Worm (Caenorhabditis elegans): ENCODE data around the gene tag-18.

The tag-18 gene

DNA sequence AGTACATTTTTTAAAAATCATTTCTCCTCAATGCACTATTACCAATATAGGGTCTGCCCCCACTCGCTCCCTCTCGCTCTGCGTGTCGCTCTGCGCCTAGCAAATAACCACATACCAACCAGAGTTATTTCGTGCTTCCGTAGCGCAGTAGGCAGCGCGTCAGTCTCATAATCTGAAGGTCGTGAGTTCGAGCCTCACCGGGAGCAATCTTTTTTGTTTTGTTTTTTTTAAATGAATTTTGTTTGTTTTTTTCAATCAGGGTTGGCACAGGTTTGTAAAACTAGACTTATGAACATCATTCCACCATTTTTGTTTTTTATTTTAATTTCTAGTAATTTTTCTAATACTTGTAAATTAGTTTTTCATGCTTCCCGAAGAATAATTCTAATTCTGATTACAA is 36.2 kb downstream of the tag-18 start (continued):
- peak in 2 of 6 experiments; percentile 19 to 36 for TF ChIP-seq elt-3 (tag; optimal IDR thresholded peaks at IDR 0.05)
- TF ChIP-seq nhr-12 (tag; optimal IDR thresholded peaks at IDR 0.05): no peak
- no peak for TF ChIP-seq ets-5 (GFP tag; IDR thresholded peaks at IDR 0.05)
- peak; percentile 63; the same call in 1 of the 2 replicates for TF ChIP-seq mab-9 (GFP tag; IDR thresholded peaks at IDR 0.05)
- TF ChIP-seq snu-23 (GFP tag; optimal IDR thresholded peaks at IDR 0.05): peak; percentile 82
- peak; percentile 81 for TF ChIP-seq dsc-1 (tag; optimal IDR thresholded peaks at IDR 0.05)
- TF ChIP-seq unc-86 (tag; optimal IDR thresholded peaks at IDR 0.05): peak; percentile 56
- no peak for TF ChIP-seq hpl-2 (GFP tag; optimal IDR thresholded peaks at IDR 0.05)
- TF ChIP-seq ces-1 (GFP tag; optimal IDR thresholded peaks at IDR 0.05): no peak
- TF ChIP-seq nhr-84 (tag; optimal IDR thresholded peaks at IDR 0.05): no peak
- TF ChIP-seq C04F5.9 (tag; optimal IDR thresholded peaks at IDR 0.05): no peak
- peak; percentile 50 for TF ChIP-seq skn-1 (tag; optimal IDR thresholded peaks at IDR 0.05)
- peak; percentile 35 for TF ChIP-seq pax-3 (tag; optimal IDR thresholded peaks at IDR 0.05)
- TF ChIP-seq nhr-47 (tag; optimal IDR thresholded peaks at IDR 0.05): peak; percentile 83
- TF ChIP-seq nhr-19 (GFP tag; conservative IDR thresholded peaks at IDR 0.05): peak; percentile 79
- no peak for TF ChIP-seq lir-3 (tag; optimal IDR thresholded peaks at IDR 0.05; ENCODE audit: poor library complexity)
- peak; percentile 39 for TF ChIP-seq sox-4 (tag; optimal IDR thresholded peaks at IDR 0.05)
- TF ChIP-seq unc-130 (tag; optimal IDR thresholded peaks at IDR 0.05): no peak
- TF ChIP-seq vab-15 (tag; optimal IDR thresholded peaks at IDR 0.05): no peak
- no peak for TF ChIP-seq hlh-4 (tag; optimal IDR thresholded peaks at IDR 0.05)
- TF ChIP-seq sup-37 (GFP tag; optimal IDR thresholded peaks at IDR 0.05): no peak
- TF ChIP-seq fos-1 (tag; optimal IDR thresholded peaks at IDR 0.05): peak; percentile 11
- peak; percentile 9 for TF ChIP-seq lin-39 (tag; optimal IDR thresholded peaks at IDR 0.05)
- no peak for TF ChIP-seq ceh-88 (GFP tag; IDR thresholded peaks at IDR 0.05)
- peak; percentile 26 for TF ChIP-seq aly-2 (tag; optimal IDR thresholded peaks at IDR 0.05)
- TF ChIP-seq F16B12.6 (tag; optimal IDR thresholded peaks at IDR 0.05): no peak
- no peak for TF ChIP-seq nhr-11 (tag; optimal IDR thresholded peaks at IDR 0.05)
- no peak for TF ChIP-seq ama-1 (optimal IDR thresholded peaks at IDR 0.05)
- no peak for TF ChIP-seq mef-2 (tag; optimal IDR thresholded peaks at IDR 0.05)
- TF ChIP-seq irx-1 (tag; optimal IDR thresholded peaks at IDR 0.05): peak; percentile 77
- no peak for TF ChIP-seq Y116A8C.19 (tag; optimal IDR thresholded peaks at IDR 0.05; ENCODE audit: borderline replicate concordance)
- peak; percentile 68 for TF ChIP-seq xbp-1 (tag; optimal IDR thresholded peaks at IDR 0.05)
- peak in 1 of 2 experiments; percentile 47 for TF ChIP-seq mdl-1 (tag; optimal IDR thresholded peaks at IDR 0.05)
- TF ChIP-seq egl-13 (tag; optimal IDR thresholded peaks at IDR 0.05): peak; percentile 69
- peak; percentile 51 for TF ChIP-seq fkh-10 (GFP tag; optimal IDR thresholded peaks at IDR 0.05)

DNA sequence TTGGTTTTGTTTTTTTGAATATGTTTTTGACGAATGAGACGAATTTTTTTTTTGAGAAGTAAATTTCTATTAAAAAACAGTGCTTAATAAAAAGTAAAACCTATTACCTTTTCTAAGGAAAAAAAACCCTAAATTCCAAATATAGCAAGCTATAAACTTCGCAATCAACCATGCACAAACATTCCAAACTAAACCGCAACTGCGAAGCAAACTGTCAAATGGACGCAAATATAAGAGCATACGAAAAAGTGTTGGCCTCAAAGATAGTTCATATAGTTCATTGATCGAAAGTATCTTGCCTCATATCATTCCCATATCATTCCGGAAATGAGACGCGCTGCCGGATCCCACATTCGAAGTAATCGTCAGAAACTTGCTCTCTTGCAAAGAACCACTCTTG is 37.2 kb downstream of the tag-18 start, which contains the start of gene C01C4.3:
Gene C01C4.3 (plus strand): TSS at position 301 of the 400 bp plus-strand sequence.
- TF ChIP-seq unc-86 (tag; optimal IDR thresholded peaks at IDR 0.05) (no peak), egl-27 (tag; optimal IDR thresholded peaks at IDR 0.05) (no peak), efl-1 (optimal IDR thresholded peaks at IDR 0.05) (no peak), efl-1 (GFP tag; optimal IDR thresholded peaks at IDR 0.05 in 1 of 2) (peak in 1 of 2 experiments; percentile 32)

DNA sequence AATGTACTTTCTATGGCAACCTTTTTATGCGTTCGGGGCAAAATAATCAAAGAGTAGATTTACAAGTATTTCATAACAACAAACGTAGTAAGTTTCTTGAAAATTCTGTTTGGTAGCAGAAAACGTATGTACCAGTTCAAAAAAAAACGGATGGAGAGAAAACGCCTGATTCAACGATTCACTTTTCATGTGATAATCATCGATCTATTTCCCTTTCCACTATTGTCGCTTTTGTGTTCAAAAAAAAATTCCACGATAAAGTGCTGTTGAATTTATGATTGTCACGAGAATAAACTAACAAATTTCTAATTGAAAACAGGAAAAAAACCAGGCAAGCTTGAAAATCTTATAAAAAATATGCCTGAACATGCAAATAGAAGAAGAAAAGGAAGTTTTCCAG is 38.0 kb downstream of the tag-18 start:
- TF ChIP-seq blmp-1 (tag; optimal IDR thresholded peaks at IDR 0.05) (peak; percentile 67), skn-1 (tag; optimal IDR thresholded peaks at IDR 0.05) (no peak)

DNA sequence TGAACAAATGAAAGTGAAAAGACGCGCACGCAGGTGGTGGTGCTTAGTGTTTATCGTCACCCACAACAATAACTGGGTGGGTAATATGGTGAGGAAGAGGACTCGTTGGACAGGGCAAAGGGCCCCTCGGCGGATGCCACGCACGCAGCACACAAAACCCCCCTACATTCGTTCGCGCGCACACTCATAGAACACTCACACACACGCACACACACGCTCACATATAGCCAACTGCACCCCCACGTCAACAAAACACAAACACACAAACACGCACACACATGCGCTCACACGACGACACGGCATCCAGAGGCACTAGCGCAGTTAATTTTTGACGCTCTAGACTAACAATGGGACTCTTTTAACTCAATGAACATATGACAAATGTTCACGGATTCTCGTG is 39.7 kb downstream of the tag-18 start:
- TF ChIP-seq nhr-20 (tag; optimal IDR thresholded peaks at IDR 0.05): peak; percentile 5
- peak; percentile 7 for TF ChIP-seq mep-1 (tag; optimal IDR thresholded peaks at IDR 0.05)
- TF ChIP-seq ceh-82 (tag; optimal IDR thresholded peaks at IDR 0.05): peak in 2 of 3 experiments; percentile 1 to 49
- peak; percentile 40 for TF ChIP-seq blmp-1 (tag; optimal IDR thresholded peaks at IDR 0.05)
- no peak for TF ChIP-seq ama-1 (optimal IDR thresholded peaks at IDR 0.05)
- TF ChIP-seq grh-1 (GFP tag; IDR thresholded peaks at IDR 0.05): no peak
- TF ChIP-seq lin-14 (GFP tag; optimal IDR thresholded peaks at IDR 0.05): peak; percentile 81
- TF ChIP-seq ztf-11 (tag; optimal IDR thresholded peaks at IDR 0.05): peak in 1 of 2 experiments; percentile 29
- TF ChIP-seq dpl-1 (GFP tag; optimal IDR thresholded peaks at IDR 0.05): peak in 1 of 3 experiments; percentile 29
- no peak for TF ChIP-seq pax-3 (tag; optimal IDR thresholded peaks at IDR 0.05)
- no peak for TF ChIP-seq pqm-1 (tag; optimal IDR thresholded peaks at IDR 0.05)
- no peak for TF ChIP-seq nhr-76 (tag; optimal IDR thresholded peaks at IDR 0.05)
- peak; percentile 23 for TF ChIP-seq tbx-2 (tag; optimal IDR thresholded peaks at IDR 0.05)
- TF ChIP-seq xbp-1 (tag; optimal IDR thresholded peaks at IDR 0.05): peak; percentile 34
- peak; percentile 67 for TF ChIP-seq nhr-71 (tag; optimal IDR thresholded peaks at IDR 0.05)
- no peak for TF ChIP-seq sox-4 (tag; optimal IDR thresholded peaks at IDR 0.05)
- peak in 1 of 2 experiments; percentile 66 for TF ChIP-seq mdl-1 (tag; optimal IDR thresholded peaks at IDR 0.05)

Measured in whole organism, L1 larva.